Worm (Caenorhabditis elegans) whole organism, L4/young adult: ENCODE measurements around the gene Y69E1A.5.

ENCODE experiments used
- W03F9.2 ChIP-seq: fragments of 150-350 bp; optimal IDR thresholded peaks from 2 replicates; lab custom pipeline; 2014; ENCODE audit warnings: missing biosample characterization, missing genetic modification characterization
- dao-5 ChIP-seq: sonication (generic microtip); optimal IDR thresholded peaks from 2 replicates; lab custom pipeline; 2016; ENCODE audit warnings: missing genotype, missing genetic modification characterization, moderate library complexity, missing compliant biosample characterization

DNA sequence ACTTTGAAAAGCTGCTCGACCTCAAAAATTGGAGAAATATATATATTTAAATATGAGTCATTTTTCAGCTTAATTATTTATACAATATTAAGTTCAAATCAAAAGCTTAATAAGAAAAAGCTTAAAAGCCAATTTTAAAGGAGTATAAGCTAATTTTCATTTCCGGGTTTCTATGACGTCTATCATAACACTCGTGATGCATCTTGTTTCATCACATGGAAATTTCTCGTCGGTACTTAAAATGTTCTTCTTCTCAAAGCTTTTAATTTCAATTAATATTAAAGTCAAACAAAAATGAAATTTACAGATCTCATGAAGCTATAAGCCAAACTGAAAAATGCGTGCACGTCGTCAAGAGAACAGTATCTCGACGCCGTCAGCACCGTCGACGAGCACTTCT lies 37.7 kb downstream of the Y69E1A.5 start, which contains the start of gene rbr-2:
- no peak for TF ChIP-seq dao-5 (tag; lab: Kevin White, UChicago)
- TF ChIP-seq W03F9.2 (tag; lab: Kevin White, UChicago): no peak
